Worm (Caenorhabditis elegans) whole organism, late embryonic: ENCODE measurements around the gene W04B5.6.

Experiments
- C08G9.2 ChIP-seq: sonication (generic microtip); optimal IDR thresholded peaks from 2 replicates; lab custom pipeline; 2016; ENCODE audit warnings: mild to moderate bottlenecking, missing genetic modification characterization, moderate library complexity, missing compliant biosample characterization
- ceh-22 ChIP-seq: sonication (generic microtip); optimal IDR thresholded peaks from 2 replicates; lab custom pipeline; 2017; ENCODE audit warnings: missing biosample characterization, missing genetic modification characterization
- elt-2 ChIP-seq: sonication (generic microtip); optimal IDR thresholded peaks from 2 replicates; lab custom pipeline; 2016; ENCODE audit warnings: missing genetic modification reagents, missing genetic modification characterization, missing compliant biosample characterization
- hlh-6 ChIP-seq: sonication (generic microtip); optimal IDR thresholded peaks from 2 replicates; lab custom pipeline; 2016; ENCODE audit warnings: missing genotype, missing genetic modification characterization, missing compliant biosample characterization
- nhr-232 ChIP-seq: sonication (generic microtip); optimal IDR thresholded peaks from 2 replicates; lab custom pipeline; 2016; ENCODE audit warnings: missing genetic modification characterization, missing compliant biosample characterization
- pat-9 ChIP-seq: fragments of 200-800 bp; sonication (Bioruptor generic); optimal IDR thresholded peaks from 2 replicates; lab custom pipeline; 2018; ENCODE audit warnings: mild to moderate bottlenecking, missing genetic modification characterization, moderate library complexity, missing compliant biosample characterization
- pha-4 ChIP-seq: fragments of 150-350 bp; optimal IDR thresholded peaks from 2 replicates; lab custom pipeline; 2018; ENCODE audit warnings: missing biosample characterization, missing genetic modification reagents, missing genetic modification characterization
- rnt-1 ChIP-seq: sonication (generic microtip); optimal IDR thresholded peaks from 2 replicates; lab custom pipeline; 2016; ENCODE audit warnings: missing genetic modification characterization, missing compliant biosample characterization
- sdc-2 ChIP-seq: sonication (generic microtip); optimal IDR thresholded peaks from 2 replicates; lab custom pipeline; 2016; ENCODE audit warnings: missing genotype, missing genetic modification characterization, missing compliant biosample characterization
- unc-55 ChIP-seq: sonication (generic microtip); optimal IDR thresholded peaks from 2 replicates; lab custom pipeline; 2017; ENCODE audit warnings: missing biosample characterization, missing genetic modification reagents, missing genetic modification characterization
- unc-86 ChIP-seq: sonication (generic microtip); optimal IDR thresholded peaks from 2 replicates; lab custom pipeline; 2016; ENCODE audit warnings: missing genetic modification characterization, missing compliant biosample characterization
- ztf-16 ChIP-seq: sonication (generic microtip); optimal IDR thresholded peaks from 2 replicates; lab custom pipeline; 2017; ENCODE audit warnings: missing genetic modification characterization, missing compliant biosample characterization

DNA sequence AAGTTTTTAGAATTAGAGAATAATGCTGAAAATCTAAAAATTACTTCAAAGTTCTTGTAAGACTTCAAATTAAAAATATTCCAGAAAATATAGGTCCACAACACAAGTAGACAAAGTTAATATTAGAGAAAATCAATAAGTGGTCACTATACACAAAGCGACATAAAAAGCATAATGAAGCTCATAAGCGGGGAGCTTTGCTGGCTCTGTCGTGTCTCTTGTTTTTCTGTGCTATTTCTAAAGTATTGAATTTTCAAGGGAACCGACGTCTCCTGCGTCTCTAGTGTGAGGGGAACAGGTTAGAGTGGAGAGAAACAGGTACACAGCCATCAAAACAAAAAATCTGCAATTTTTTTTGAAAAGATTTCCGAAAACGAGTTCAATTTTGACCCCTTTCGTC, 3.3 kb upstream of the W04B5.6 start, which contains the start of gene E02H9.13:
- TF ChIP-seq nhr-232 (tag; lab: Kevin White, UChicago), result no peak
- TF ChIP-seq sdc-2, result no peak
- TF ChIP-seq C08G9.2 (tag; lab: Kevin White, UChicago), result no peak
- no peak for TF ChIP-seq pha-4 (tag; lab: Kevin White, UChicago)
- TF ChIP-seq elt-2 (tag; lab: Kevin White, UChicago), result no peak
- no peak for TF ChIP-seq ztf-16 (tag; lab: Kevin White, UChicago)
- TF ChIP-seq hlh-6 (tag; lab: Kevin White, UChicago), result no peak
- TF ChIP-seq ceh-22 (tag; lab: Kevin White, UChicago), result no peak
- TF ChIP-seq rnt-1 (tag; lab: Kevin White, UChicago), result no peak
- no peak for TF ChIP-seq unc-86 (tag; lab: Kevin White, UChicago)
- TF ChIP-seq unc-55 (GFP tag; lab: Kevin White, UChicago), result no peak
- TF ChIP-seq pat-9 (tag; lab: Kevin White, UChicago), result no peak
